Worm (Caenorhabditis elegans) whole organism, L1 larva: Measurements from ENCODE around the gene sul-1.

ENCODE experiments used
- fos-1 ChIP-seq: fragments of 150-350 bp; optimal IDR thresholded peaks from 2 replicates; lab custom pipeline; 2014; ENCODE audit warnings: missing biosample characterization, missing genetic modification characterization
- hlh-17 ChIP-seq: fragments of 200-800 bp; sonication (Bioruptor generic); optimal IDR thresholded peaks from 2 replicates; lab custom pipeline; 2018; ENCODE audit warnings: missing genetic modification characterization, mild to moderate bottlenecking, missing compliant biosample characterization, moderate library complexity, borderline replicate concordance
- lsy-2 ChIP-seq, 2 experiments: fragments of 150-350 bp; optimal IDR thresholded peaks; 2 replicates each; lab custom pipeline; 2014; ENCODE audit warnings: missing biosample characterization in 2 of 2, missing genetic modification characterization in 2 of 2
- nhr-77 ChIP-seq: fragments of 150-350 bp; optimal IDR thresholded peaks from 2 replicates; lab custom pipeline; 2014; ENCODE audit warnings: missing biosample characterization, missing genetic modification characterization
- pqm-1 ChIP-seq: sonication (generic microtip); optimal IDR thresholded peaks from 3 replicates; lab custom pipeline; 2017; ENCODE audit warnings: missing biosample characterization, missing genetic modification characterization

DNA sequence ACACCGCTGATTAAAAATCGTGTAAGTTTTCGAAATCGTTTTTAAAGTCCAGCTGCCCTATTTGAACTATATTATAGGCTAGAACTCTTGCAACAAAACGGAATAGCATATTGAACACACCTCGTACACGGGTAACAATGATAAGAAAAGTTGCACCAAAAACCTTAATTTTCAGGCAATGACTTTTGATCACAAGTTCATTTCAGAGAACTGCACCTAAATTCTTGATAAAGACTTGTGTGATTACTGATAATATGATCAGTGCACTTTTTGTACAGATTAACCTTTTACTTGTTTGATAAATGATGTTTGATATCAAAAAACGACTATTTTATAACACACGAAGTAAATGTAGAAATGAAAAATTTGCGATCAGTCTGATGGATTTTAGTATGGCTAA, 27.1 kb upstream of the sul-1 start:
- TF ChIP-seq lsy-2 (tag; optimal IDR thresholded peaks at IDR 0.05; lab: Kevin White, UChicago) = no peak
- no peak for TF ChIP-seq fos-1
- TF ChIP-seq nhr-77 (tag; lab: Kevin White, UChicago) = no peak
- TF ChIP-seq hlh-17 (GFP tag; lab: Kevin White, UChicago) = no peak
- no peak for TF ChIP-seq pqm-1 (tag; lab: Kevin White, UChicago)
